Fruit fly (Drosophila melanogaster): ENCODE data around the gene Aven.

Aven gene

dm6 chrX:12669659-12670488 is 40.4 kb upstream of the Aven start (continued):
- TF ChIP-seq MTF-1 (GFP tag; optimal IDR thresholded peaks at IDR 0.05; ENCODE audit: borderline replicate concordance), result peak; percentile 49
- no peak for TF ChIP-seq insv (GFP tag; optimal IDR thresholded peaks at IDR 0.05)
- no peak for TF ChIP-seq aop (GFP tag; IDR thresholded peaks at IDR 0.05)
- TF ChIP-seq H15 (GFP tag; IDR thresholded peaks at IDR 0.05), result peak; percentile 64; the same call in 1 of the 3 replicates
- no peak for TF ChIP-seq sna (GFP tag; IDR thresholded peaks at IDR 0.05; ENCODE audit: partially characterized antibody)
- TF ChIP-seq fu2 (GFP tag; optimal IDR thresholded peaks at IDR 0.05), result peak; percentile 46
- no peak for TF ChIP-seq CG10431 (GFP tag; optimal IDR thresholded peaks at IDR 0.05)
- TF ChIP-seq pb (GFP tag; optimal IDR thresholded peaks at IDR 0.05), result peak; percentile 45
- peak; percentile 5 for TF ChIP-seq oc (tag; optimal IDR thresholded peaks at IDR 0.05)
- TF ChIP-seq CG5245 (GFP tag; optimal IDR thresholded peaks at IDR 0.05), result peak; percentile 46
- TF ChIP-seq CG7745 (tag; optimal IDR thresholded peaks at IDR 0.05), result no peak
- TF ChIP-seq ken (GFP tag; IDR thresholded peaks at IDR 0.05), result peak; percentile 67; the same call in 2 of the 3 replicates
- TF ChIP-seq jing (GFP tag; optimal IDR thresholded peaks at IDR 0.05), result peak; percentile 33
- peak; percentile 67 for TF ChIP-seq scrt (GFP tag; optimal IDR thresholded peaks at IDR 0.05)
- no peak for TF ChIP-seq psq (GFP tag; optimal IDR thresholded peaks at IDR 0.05)
- TF ChIP-seq Dip2 (GFP tag; IDR thresholded peaks at IDR 0.05), result no peak
- TF ChIP-seq kay (GFP tag; optimal IDR thresholded peaks at IDR 0.05), result no peak
- peak; percentile 46 for TF ChIP-seq tap (tag; optimal IDR thresholded peaks at IDR 0.05)
- TF ChIP-seq CG3995 (GFP tag; optimal IDR thresholded peaks at IDR 0.05), result peak; percentile 45
- TF ChIP-seq CG31388 (GFP tag; optimal IDR thresholded peaks at IDR 0.05), result no peak
- peak; percentile 73 for TF ChIP-seq unpg (GFP tag; optimal IDR thresholded peaks at IDR 0.05)
- TF ChIP-seq crp (GFP tag; optimal IDR thresholded peaks at IDR 0.05), result no peak
- TF ChIP-seq vfl (GFP tag; optimal IDR thresholded peaks at IDR 0.05), result peak; percentile 52
- peak; percentile 68 for TF ChIP-seq ab (GFP tag; optimal IDR thresholded peaks at IDR 0.05)
- peak; percentile 65 for TF ChIP-seq CG10543 (GFP tag; optimal IDR thresholded peaks at IDR 0.05)
- no peak for TF ChIP-seq Stat92E (GFP tag; optimal IDR thresholded peaks at IDR 0.05)
- TF ChIP-seq NK7.1 (GFP tag; optimal IDR thresholded peaks at IDR 0.05), result peak; percentile 29
- TF ChIP-seq CG11085 (GFP tag; IDR thresholded peaks at IDR 0.05), result peak; percentile 54; the same call in 1 of the 2 replicates
- TF ChIP-seq NC2α (GFP tag; optimal IDR thresholded peaks at IDR 0.05), result peak; percentile 25
- TF ChIP-seq D (optimal IDR thresholded peaks at IDR 0.05), result no peak
- no peak for TF ChIP-seq D (GFP tag; optimal IDR thresholded peaks at IDR 0.05)
- 0 out of 3 replicates have a peak, but pooled peaks have one; percentile 44 for TF ChIP-seq sr (GFP tag; IDR thresholded peaks at IDR 0.05)
- no peak for TF ChIP-seq ato (GFP tag; IDR thresholded peaks at IDR 0.05; ENCODE audit: partially characterized antibody)
- TF ChIP-seq HmgD (GFP tag; optimal IDR thresholded peaks at IDR 0.05), result no peak
- TF ChIP-seq cato (GFP tag; optimal IDR thresholded peaks at IDR 0.05; ENCODE audit: borderline replicate concordance), result no peak
- peak; percentile 61 for TF ChIP-seq sug (tag; optimal IDR thresholded peaks at IDR 0.05)
- no peak for TF ChIP-seq cad (GFP tag; optimal IDR thresholded peaks at IDR 0.05)
- no peak for TF ChIP-seq btn (GFP tag; optimal IDR thresholded peaks at IDR 0.05)
- peak; percentile 56 for TF ChIP-seq klu (GFP tag; IDR thresholded peaks at IDR 0.05)
- 0 out of 2 replicates have a peak, but pooled peaks have one; percentile 32 for TF ChIP-seq Nf-YA (GFP tag; IDR thresholded peaks at IDR 0.05)
- no peak for TF ChIP-seq chm (GFP tag; IDR thresholded peaks at IDR 0.05)
- TF ChIP-seq CG4730 (GFP tag; IDR thresholded peaks at IDR 0.05), result peak; percentile 49; the same call in 1 of the 2 replicates
- TF ChIP-seq GATAe (GFP tag; conservative IDR thresholded peaks at IDR 0.05), result no peak
- peak; percentile 14 for TF ChIP-seq slou (GFP tag; optimal IDR thresholded peaks at IDR 0.05)
- TF ChIP-seq Atf6 (GFP tag; IDR thresholded peaks at IDR 0.05), result peak; percentile 68
- TF ChIP-seq zen2 (GFP tag; IDR thresholded peaks at IDR 0.05; ENCODE audit: partially characterized antibody), result no peak
- peak; percentile 79 for TF ChIP-seq her (GFP tag; optimal IDR thresholded peaks at IDR 0.05)
- peak; percentile 23 for TF ChIP-seq CG2116 (GFP tag; optimal IDR thresholded peaks at IDR 0.05)
- no peak for TF ChIP-seq kni (GFP tag; optimal IDR thresholded peaks at IDR 0.05)
